Fruit fly (Drosophila melanogaster): ENCODE data around the gene Gyc88E.

- TF ChIP-seq Sin3A (optimal IDR thresholded peaks at IDR 0.05) (no peak), psq (optimal IDR thresholded peaks at IDR 0.05) (no peak), insv (optimal IDR thresholded peaks at IDR 0.05) (no peak), ttk (optimal IDR thresholded peaks at IDR 0.05) (no peak)
Measured at dm6 chr3R:15130873-15131272, 19.3 kb upstream of the Gyc88E start.
